Worm (Caenorhabditis elegans): Measurements from ENCODE around the gene egg-3.

egg-3 gene

ce11 chrII:10894996-10895395, 10.8 kb upstream of the egg-3 start, which contains the start of gene sra-10:
sra-10 (minus strand) TSS chrII:10895096.
- no peak for TF ChIP-seq mls-2 (tag; optimal IDR thresholded peaks at IDR 0.05)
- TF ChIP-seq ceh-39 (tag; optimal IDR thresholded peaks at IDR 0.05), result no peak
- TF ChIP-seq flh-1 (GFP tag; optimal IDR thresholded peaks at IDR 0.05), result no peak
- TF ChIP-seq pha-4 (tag; optimal IDR thresholded peaks at IDR 0.05), result no peak
- no peak for TF ChIP-seq blmp-1 (tag; optimal IDR thresholded peaks at IDR 0.05)
- TF ChIP-seq lsy-2 (tag; optimal IDR thresholded peaks at IDR 0.05), result no peak
- TF ChIP-seq snpc-4 (tag; optimal IDR thresholded peaks at IDR 0.05), result no peak
- TF ChIP-seq nhr-2 (tag; optimal IDR thresholded peaks at IDR 0.05), result no peak
- TF ChIP-seq nhr-76 (tag; optimal IDR thresholded peaks at IDR 0.05), result no peak
- TF ChIP-seq unc-62 (GFP tag; optimal IDR thresholded peaks at IDR 0.05), result no peak
- TF ChIP-seq M03D4.4 (tag; optimal IDR thresholded peaks at IDR 0.05), result no peak
- no peak for TF ChIP-seq cnd-1 (tag; optimal IDR thresholded peaks at IDR 0.05)
- no peak for TF ChIP-seq ceh-43 (GFP tag; optimal IDR thresholded peaks at IDR 0.05)
- TF ChIP-seq ceh-83 (GFP tag; optimal IDR thresholded peaks at IDR 0.05), result no peak
- TF ChIP-seq unc-120 (tag; optimal IDR thresholded peaks at IDR 0.05; ENCODE audit: poor library complexity, severe bottlenecking), result no peak
- no peak for TF ChIP-seq lin-13 (tag; optimal IDR thresholded peaks at IDR 0.05)
- TF ChIP-seq mab-5 (tag; optimal IDR thresholded peaks at IDR 0.05), result no peak
- TF ChIP-seq elt-3 (tag; optimal IDR thresholded peaks at IDR 0.05), result no peak
- no peak for TF ChIP-seq bed-3 (GFP tag; optimal IDR thresholded peaks at IDR 0.05)
- no peak for TF ChIP-seq nhr-28 (tag; optimal IDR thresholded peaks at IDR 0.05)

ce11 chrII:10888979-10889378, 4.7 kb upstream of the egg-3 start, which contains the start of gene ptr-8:
ptr-8 (plus strand) TSS chrII:10889279.
- TF ChIP-seq ceh-43 (GFP tag; optimal IDR thresholded peaks at IDR 0.05), result no peak
- no peak for TF ChIP-seq cnd-1 (tag; optimal IDR thresholded peaks at IDR 0.05)
- TF ChIP-seq nhr-2 (tag; optimal IDR thresholded peaks at IDR 0.05), result no peak
- TF ChIP-seq sptf-1 (tag; optimal IDR thresholded peaks at IDR 0.05), result no peak
- TF ChIP-seq bed-3 (GFP tag; optimal IDR thresholded peaks at IDR 0.05), result no peak
- no peak for TF ChIP-seq nhr-12 (tag; optimal IDR thresholded peaks at IDR 0.05)
- TF ChIP-seq sem-2 (GFP tag; optimal IDR thresholded peaks at IDR 0.05), result no peak

ce11 chrII:10887097-10887496, 2.9 kb upstream of the egg-3 start:
- TF ChIP-seq unc-62 (GFP tag; optimal IDR thresholded peaks at IDR 0.05) (no peak), sptf-1 (tag; optimal IDR thresholded peaks at IDR 0.05) (no peak), ceh-43 (GFP tag; optimal IDR thresholded peaks at IDR 0.05) (no peak), ces-1 (GFP tag; optimal IDR thresholded peaks at IDR 0.05) (no peak), tbx-8 (GFP tag; optimal IDR thresholded peaks at IDR 0.05) (no peak), sem-2 (GFP tag; optimal IDR thresholded peaks at IDR 0.05) (no peak), ham-2 (GFP tag; optimal IDR thresholded peaks at IDR 0.05) (no peak), ceh-39 (tag; optimal IDR thresholded peaks at IDR 0.05) (no peak), mab-5 (tag; optimal IDR thresholded peaks at IDR 0.05) (no peak), flh-1 (GFP tag; optimal IDR thresholded peaks at IDR 0.05) (no peak), nhr-237 (tag; optimal IDR thresholded peaks at IDR 0.05) (no peak), drap-1 (GFP tag; optimal IDR thresholded peaks at IDR 0.05) (no peak), ceh-83 (GFP tag; optimal IDR thresholded peaks at IDR 0.05) (no peak), nhr-76 (tag; optimal IDR thresholded peaks at IDR 0.05) (no peak), ztf-11 (tag; optimal IDR thresholded peaks at IDR 0.05) (no peak), zip-8 (tag; optimal IDR thresholded peaks at IDR 0.05) (no peak), blmp-1 (tag; optimal IDR thresholded peaks at IDR 0.05) (no peak)

ce11 chrII:10885868-10886514, 1.8 kb upstream of the egg-3 start, which contains the start of gene F44F4.3:
F44F4.3 (minus strand) TSS chrII:10885918.
- no peak for TF ChIP-seq M03D4.4 (tag; optimal IDR thresholded peaks at IDR 0.05)
- TF ChIP-seq sem-2 (GFP tag; optimal IDR thresholded peaks at IDR 0.05), result no peak
- no peak for TF ChIP-seq nhr-237 (tag; optimal IDR thresholded peaks at IDR 0.05)
- no peak for TF ChIP-seq ceh-43 (GFP tag; optimal IDR thresholded peaks at IDR 0.05)
- TF ChIP-seq flh-1 (GFP tag; optimal IDR thresholded peaks at IDR 0.05), result no peak
- no peak for TF ChIP-seq mab-5 (tag; optimal IDR thresholded peaks at IDR 0.05)
- TF ChIP-seq bed-3 (GFP tag; optimal IDR thresholded peaks at IDR 0.05), result no peak
- TF ChIP-seq elt-3 (tag; optimal IDR thresholded peaks at IDR 0.05), result no peak
- TF ChIP-seq ces-1 (GFP tag; optimal IDR thresholded peaks at IDR 0.05), result no peak
- no peak for TF ChIP-seq tbx-8 (GFP tag; optimal IDR thresholded peaks at IDR 0.05)
- TF ChIP-seq nhr-2 (tag; optimal IDR thresholded peaks at IDR 0.05), result no peak
- no peak for TF ChIP-seq ceh-39 (tag; optimal IDR thresholded peaks at IDR 0.05)
- TF ChIP-seq lin-13 (tag; optimal IDR thresholded peaks at IDR 0.05), result no peak
- no peak for TF ChIP-seq snpc-4 (tag; optimal IDR thresholded peaks at IDR 0.05)
- no peak for TF ChIP-seq sptf-1 (tag; optimal IDR thresholded peaks at IDR 0.05)
- TF ChIP-seq lsy-2 (tag; optimal IDR thresholded peaks at IDR 0.05), result no peak

- no peak for TF ChIP-seq drap-1 (GFP tag; optimal IDR thresholded peaks at IDR 0.05)
- TF ChIP-seq lin-32 (GFP tag; optimal IDR thresholded peaks at IDR 0.05), result no peak
- no peak for TF ChIP-seq sptf-1 (tag; optimal IDR thresholded peaks at IDR 0.05)
- no peak for TF ChIP-seq nhr-237 (tag; optimal IDR thresholded peaks at IDR 0.05)
- TF ChIP-seq hlh-1 (tag; optimal IDR thresholded peaks at IDR 0.05), result no peak
- no peak for TF ChIP-seq nhr-76 (tag; optimal IDR thresholded peaks at IDR 0.05)
- no peak for TF ChIP-seq unc-62 (GFP tag; optimal IDR thresholded peaks at IDR 0.05)
- TF ChIP-seq ces-1 (GFP tag; optimal IDR thresholded peaks at IDR 0.05), result no peak
- no peak for TF ChIP-seq ham-2 (GFP tag; optimal IDR thresholded peaks at IDR 0.05)
- TF ChIP-seq unc-39 (tag; optimal IDR thresholded peaks at IDR 0.05), result no peak
- TF ChIP-seq M03D4.4 (tag; optimal IDR thresholded peaks at IDR 0.05), result no peak
- no peak for TF ChIP-seq unc-120 (tag; optimal IDR thresholded peaks at IDR 0.05; ENCODE audit: poor library complexity, severe bottlenecking)
- TF ChIP-seq nhr-12 (tag; optimal IDR thresholded peaks at IDR 0.05), result no peak
- no peak for TF ChIP-seq bed-3 (GFP tag; optimal IDR thresholded peaks at IDR 0.05)
- TF ChIP-seq ceh-83 (GFP tag; optimal IDR thresholded peaks at IDR 0.05), result no peak
- no peak for TF ChIP-seq mab-5 (tag; optimal IDR thresholded peaks at IDR 0.05)
- TF ChIP-seq nhr-2 (tag; optimal IDR thresholded peaks at IDR 0.05), result no peak
- TF ChIP-seq nhr-28 (tag; optimal IDR thresholded peaks at IDR 0.05), result no peak
- TF ChIP-seq lin-13 (tag; optimal IDR thresholded peaks at IDR 0.05), result no peak
Observed at ce11 chrII:10885250-10885649, 1.0 kb upstream of the egg-3 start.
